Worm (Caenorhabditis elegans): ENCODE results near the gene M03B6.4.

Gene M03B6.4

ce11 chrX:13852606-13853005, 6.0 kb upstream of the M03B6.4 start, which contains the start of gene mct-3:
Gene mct-3, plus strand, starts transcription at chrX:13852906.
- TF ChIP-seq mep-1 (tag; optimal IDR thresholded peaks at IDR 0.05) (no peak), elt-2 (tag; optimal IDR thresholded peaks at IDR 0.05) (no peak), ceh-90 (tag; optimal IDR thresholded peaks at IDR 0.05) (no peak), dsc-1 (tag; optimal IDR thresholded peaks at IDR 0.05) (no peak), lin-35 (GFP tag; optimal IDR thresholded peaks at IDR 0.05) (no peak), nhr-28 (tag; optimal IDR thresholded peaks at IDR 0.05) (no peak)

ce11 chrX:13855928-13856327, 2.7 kb upstream of the M03B6.4 start:
- TF ChIP-seq nhr-28 (tag; optimal IDR thresholded peaks at IDR 0.05) (no peak), blmp-1 (tag; optimal IDR thresholded peaks at IDR 0.05) (no peak), unc-130 (tag; optimal IDR thresholded peaks at IDR 0.05) (no peak), fkh-8 (tag; optimal IDR thresholded peaks at IDR 0.05) (no peak), ceh-82 (tag; optimal IDR thresholded peaks at IDR 0.05) (no peak), efl-1 (optimal IDR thresholded peaks at IDR 0.05) (no peak), efl-1 (GFP tag; optimal IDR thresholded peaks at IDR 0.05 in 1 of 2) (peak in 1 of 2 experiments; percentile 91)

ce11 chrX:13864191-13864590, 5.5 kb downstream of the M03B6.4 start, which contains the start of gene M03B6.3:
Gene M03B6.3, minus strand, starts transcription at chrX:13864292.
- TF ChIP-seq hpl-2 (GFP tag; optimal IDR thresholded peaks at IDR 0.05), result no peak
- peak; percentile 99 for TF ChIP-seq blmp-1 (tag; optimal IDR thresholded peaks at IDR 0.05)

- TF ChIP-seq ces-1 (GFP tag; optimal IDR thresholded peaks at IDR 0.05) (no peak), hpl-2 (GFP tag; optimal IDR thresholded peaks at IDR 0.05) (no peak), nhr-19 (GFP tag; conservative IDR thresholded peaks at IDR 0.05) (no peak), ceh-90 (tag; optimal IDR thresholded peaks at IDR 0.05) (no peak)
These were observed 12.5 kb downstream of the M03B6.4 start for ce11 chrX:13871110-13871509.

- TF ChIP-seq vab-15 (tag; optimal IDR thresholded peaks at IDR 0.05) (no peak), hlh-4 (tag; optimal IDR thresholded peaks at IDR 0.05) (no peak), C04F5.9 (tag; optimal IDR thresholded peaks at IDR 0.05) (no peak), mab-9 (GFP tag; IDR thresholded peaks at IDR 0.05) (no peak), ets-5 (GFP tag; IDR thresholded peaks at IDR 0.05) (no peak), fkh-10 (GFP tag; optimal IDR thresholded peaks at IDR 0.05) (no peak), lin-14 (GFP tag; optimal IDR thresholded peaks at IDR 0.05) (peak; percentile 80), nhr-19 (GFP tag; conservative IDR thresholded peaks at IDR 0.05) (peak; percentile 10; the same call in 1 of the 2 replicates), zag-1 (tag; optimal IDR thresholded peaks at IDR 0.05) (no peak), unc-130 (tag; optimal IDR thresholded peaks at IDR 0.05) (peak; percentile 40), hlh-17 (GFP tag; optimal IDR thresholded peaks at IDR 0.05; ENCODE audit: borderline replicate concordance) (no peak), efl-1 (optimal IDR thresholded peaks at IDR 0.05) (no peak), efl-1 (GFP tag; optimal IDR thresholded peaks at IDR 0.05 in 1 of 2) (no peak), snu-23 (GFP tag; optimal IDR thresholded peaks at IDR 0.05) (peak; percentile 2), sox-4 (tag; optimal IDR thresholded peaks at IDR 0.05) (no peak), nhr-71 (tag; optimal IDR thresholded peaks at IDR 0.05) (peak; percentile 58), swsn-7 (tag; optimal IDR thresholded peaks at IDR 0.05) (no peak), fkh-8 (tag; optimal IDR thresholded peaks at IDR 0.05) (no peak), nhr-20 (tag; optimal IDR thresholded peaks at IDR 0.05) (peak; percentile 16), pqm-1 (tag; optimal IDR thresholded peaks at IDR 0.05) (no peak), rnt-1 (tag; optimal IDR thresholded peaks at IDR 0.05) (peak; percentile 63)
These were observed 14.8 kb downstream of the M03B6.4 start for ce11 chrX:13873324-13873933.

ce11 chrX:13875913-13876312, 17.3 kb downstream of the M03B6.4 start:
- peak; percentile 55 for TF ChIP-seq lin-14 (GFP tag; optimal IDR thresholded peaks at IDR 0.05)
- no peak for TF ChIP-seq pqm-1 (tag; optimal IDR thresholded peaks at IDR 0.05)
- no peak for TF ChIP-seq rnt-1 (tag; optimal IDR thresholded peaks at IDR 0.05)
- TF ChIP-seq nhr-90 (tag; optimal IDR thresholded peaks at IDR 0.05; ENCODE audit: poor library complexity), result no peak
- TF ChIP-seq lsy-2 (tag; optimal IDR thresholded peaks at IDR 0.05), result no peak
